Fruit fly (Drosophila melanogaster): ENCODE data around the gene Cbs.
A peak's percentile ranks its signal among the peaks of the same experiment; 100 is the strongest.

Gene Cbs

DNA sequence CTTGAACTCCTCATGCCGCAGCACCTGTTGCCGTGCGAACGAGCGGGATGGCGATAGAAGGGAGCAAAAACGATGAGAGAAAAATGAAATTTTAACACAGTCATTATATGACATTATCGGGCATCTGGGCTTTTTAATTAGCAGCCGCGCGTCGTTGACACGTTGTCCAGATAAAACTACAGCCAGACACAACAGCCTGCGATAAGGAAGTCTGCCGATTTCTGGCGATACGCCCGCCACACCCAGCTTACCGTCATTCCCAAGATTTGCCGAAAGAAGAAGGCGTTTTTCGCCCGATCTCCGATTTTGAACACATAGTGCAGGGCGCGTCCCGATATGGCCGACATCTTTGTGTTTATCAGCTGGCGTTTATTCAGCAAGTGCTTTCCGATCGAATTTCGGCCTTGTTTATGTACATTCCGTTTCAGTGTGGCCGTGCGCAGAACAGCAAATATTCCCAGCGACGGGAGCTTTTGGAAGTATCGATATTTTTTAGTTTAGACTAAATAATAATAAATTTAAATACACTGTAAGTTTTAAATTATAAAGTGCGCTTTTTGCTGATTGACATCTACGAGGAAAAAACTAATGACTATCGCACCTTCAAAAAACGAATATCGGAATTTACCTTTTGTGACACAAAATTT, 16.9 kb upstream of the Cbs start, which contains the start of gene CG1532 (continued):
- TF ChIP-seq stwl (tag; optimal IDR thresholded peaks at IDR 0.05) (peak; percentile 38), Dfd (GFP tag; optimal IDR thresholded peaks at IDR 0.05) (no peak), kah (GFP tag; optimal IDR thresholded peaks at IDR 0.05) (no peak), pita (GFP tag; optimal IDR thresholded peaks at IDR 0.05) (no peak), MTF-1 (GFP tag; optimal IDR thresholded peaks at IDR 0.05; ENCODE audit: borderline replicate concordance) (peak; percentile 14), CG10565 (GFP tag; optimal IDR thresholded peaks at IDR 0.05) (no peak), CG7372 (GFP tag; IDR thresholded peaks at IDR 0.05) (no peak), bbx (GFP tag; IDR thresholded peaks at IDR 0.05; ENCODE audit: partially characterized antibody) (peak; percentile 53), Elba2 (GFP tag; optimal IDR thresholded peaks at IDR 0.05) (no peak), mld (GFP tag; IDR thresholded peaks at IDR 0.05; ENCODE audit: partially characterized antibody) (no peak), CG16815 (GFP tag; optimal IDR thresholded peaks at IDR 0.05) (no peak), sc (optimal IDR thresholded peaks at IDR 0.05) (no peak), sc (GFP tag; optimal IDR thresholded peaks at IDR 0.05) (no peak), ranshi (GFP tag; IDR thresholded peaks at IDR 0.05) (no peak)

DNA sequence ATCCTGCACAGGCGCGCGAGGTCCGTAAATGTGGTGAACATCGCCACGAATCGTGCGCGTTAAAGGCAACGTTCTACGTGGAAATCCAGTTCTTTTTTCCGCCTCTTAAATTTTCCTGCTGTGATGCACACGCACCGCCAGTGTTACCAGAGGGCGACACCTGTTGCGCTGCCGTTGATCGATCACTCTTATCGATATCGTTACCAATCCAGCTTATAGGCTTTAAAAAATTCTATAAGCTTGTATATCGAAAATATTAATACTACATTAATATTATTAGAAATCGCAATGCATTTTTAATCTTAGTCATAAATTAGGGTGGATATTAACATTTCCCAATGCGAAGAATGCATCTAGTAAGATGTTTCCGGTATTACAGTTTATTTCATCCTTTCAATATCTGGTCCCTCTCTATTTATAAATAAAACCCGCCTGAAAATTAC, 13.1 kb upstream of the Cbs start, which contains the start of gene CG1529:
Gene CG1529, minus strand, starts transcription at position 132 of the 443 bp plus-strand sequence.
- TF ChIP-seq gce (GFP tag; IDR thresholded peaks at IDR 0.05) (no peak), hbn (GFP tag; IDR thresholded peaks at IDR 0.05; ENCODE audit: partially characterized antibody) (0 out of 2 replicates have a peak, but pooled peaks have one; percentile 27), Scr (GFP tag; IDR thresholded peaks at IDR 0.05; ENCODE audit: partially characterized antibody) (peak; percentile 51; the same call in 1 of the 2 replicates), CG9797 (GFP tag; optimal IDR thresholded peaks at IDR 0.05) (peak; percentile 59), CG10267 (tag; optimal IDR thresholded peaks at IDR 0.05) (no peak), CG8290 (GFP tag; optimal IDR thresholded peaks at IDR 0.05) (peak; percentile 40), CG8290 (tag; optimal IDR thresholded peaks at IDR 0.05) (peak in 1 of 2 experiments; percentile 10), BEAF-32 (GFP tag; optimal IDR thresholded peaks at IDR 0.05) (peak; percentile 62), CG2116 (GFP tag; optimal IDR thresholded peaks at IDR 0.05) (peak; percentile 45), Doc3 (GFP tag; IDR thresholded peaks at IDR 0.05; ENCODE audit: partially characterized antibody) (0 out of 3 replicates have a peak, but pooled peaks have one; percentile 46), unc-4 (GFP tag; IDR thresholded peaks at IDR 0.05; ENCODE audit: partially characterized antibody) (peak; percentile 43; the same call in 1 of the 2 replicates), Oaz (GFP tag; IDR thresholded peaks at IDR 0.05) (no peak), E2f2 (GFP tag; IDR thresholded peaks at IDR 0.05) (peak; percentile 77), sim (GFP tag; IDR thresholded peaks at IDR 0.05) (no peak), CG12659 (GFP tag; optimal IDR thresholded peaks at IDR 0.05) (peak; percentile 21), kah (GFP tag; optimal IDR thresholded peaks at IDR 0.05) (peak; percentile 96), Opbp (GFP tag; IDR thresholded peaks at IDR 0.05; ENCODE audit: partially characterized antibody) (0 out of 3 replicates have a peak, but pooled peaks have one; percentile 43), stwl (tag; optimal IDR thresholded peaks at IDR 0.05) (peak; percentile 67), grn (GFP tag; optimal IDR thresholded peaks at IDR 0.05) (no peak), Gug (GFP tag; IDR thresholded peaks at IDR 0.05) (no peak), CG4854 (GFP tag; optimal IDR thresholded peaks at IDR 0.05) (no peak), Dp (GFP tag; optimal IDR thresholded peaks at IDR 0.05) (peak; percentile 65), CG6813 (GFP tag; optimal IDR thresholded peaks at IDR 0.05) (no peak), D (optimal IDR thresholded peaks at IDR 0.05) (no peak), D (GFP tag; optimal IDR thresholded peaks at IDR 0.05) (no peak), inv (GFP tag; IDR thresholded peaks at IDR 0.05; ENCODE audit: partially characterized antibody) (peak; percentile 53), amos (GFP tag; IDR thresholded peaks at IDR 0.05; ENCODE audit: partially characterized antibody) (peak; percentile 41; the same call in 1 of the 2 replicates), Med (GFP tag) (peak; percentile 16), Bgb (GFP tag; IDR thresholded peaks at IDR 0.05; ENCODE audit: partially characterized antibody) (peak; percentile 36; the same call in 1 of the 2 replicates), CG16813 (GFP tag; IDR thresholded peaks at IDR 0.05; ENCODE audit: partially characterized antibody) (peak; percentile 27; the same call in 1 of the 3 replicates), Dref (GFP tag; IDR thresholded peaks at IDR 0.05) (peak; percentile 64), CG34224 (GFP tag; IDR thresholded peaks at IDR 0.05; ENCODE audit: partially characterized antibody) (peak; percentile 45; the same call in 2 of the 3 replicates), fru (optimal IDR thresholded peaks at IDR 0.05) (no peak), CG4617 (GFP tag; optimal IDR thresholded peaks at IDR 0.05; ENCODE audit: borderline replicate concordance) (peak; percentile 10), pzg (GFP tag; optimal IDR thresholded peaks at IDR 0.05) (peak; percentile 48)

All from whole organism, embryonic.